Worm (Caenorhabditis elegans) whole organism, L1 larva: ENCODE measurements around the gene K07C5.9.

Experiments used
- C16A3.4 ChIP-seq: fragments of 150-350 bp; optimal IDR thresholded peaks from 2 replicates; lab custom pipeline; 2014; ENCODE audit warnings: missing biosample characterization, missing genetic modification characterization
- C34B4.2 ChIP-seq: sonication (generic microtip); optimal IDR thresholded peaks from 2 replicates; lab custom pipeline; 2017; ENCODE audit warnings: mild to moderate bottlenecking, missing genetic modification characterization, missing compliant biosample characterization
- F16B12.6 ChIP-seq: fragments of 150-350 bp; optimal IDR thresholded peaks from 2 replicates; lab custom pipeline; 2014; ENCODE audit warnings: missing biosample characterization, missing genetic modification characterization
- Y116A8C.19 ChIP-seq: sonication (generic microtip); optimal IDR thresholded peaks from 2 replicates; lab custom pipeline; 2016; ENCODE audit warnings: missing compliant biosample characterization, missing genetic modification characterization, borderline replicate concordance
- aha-1 ChIP-seq: fragments of 150-350 bp; optimal IDR thresholded peaks from 2 replicates; lab custom pipeline; 2014; ENCODE audit warnings: missing biosample characterization, missing genetic modification characterization
- alr-1 ChIP-seq: fragments of 200-800 bp; sonication (Bioruptor generic); optimal IDR thresholded peaks from 2 replicates; lab custom pipeline; 2018; ENCODE audit warnings: borderline replicate concordance, mild to moderate bottlenecking, missing genetic modification characterization, missing compliant biosample characterization
- aly-2 ChIP-seq: fragments of 150-350 bp; optimal IDR thresholded peaks from 2 replicates; lab custom pipeline; 2014; ENCODE audit warnings: missing biosample characterization, missing genetic modification characterization
- ama-1 ChIP-seq: fragments of 150-350 bp; optimal IDR thresholded peaks from 2 replicates; lab custom pipeline; 2014
- blmp-1 ChIP-seq: fragments of 150-350 bp; optimal IDR thresholded peaks from 2 replicates; lab custom pipeline; 2014; ENCODE audit warnings: missing biosample characterization, missing genetic modification characterization
- ceh-63 ChIP-seq: fragments of 200-800 bp; sonication (Bioruptor generic); optimal IDR thresholded peaks from 2 replicates; lab custom pipeline; 2018; ENCODE audit warnings: mild to moderate bottlenecking, missing genetic modification characterization, missing compliant biosample characterization
- ceh-88 ChIP-seq: fragments of 200-800 bp; sonication (Bioruptor generic); IDR thresholded peaks from 2 replicates; pipeline ENCODE4 v1.3.6; 2022; ENCODE audit warnings: missing genetic modification characterization, missing compliant biosample characterization
- ceh-90 ChIP-seq: sonication (generic microtip); optimal IDR thresholded peaks from 2 replicates; lab custom pipeline; 2016; ENCODE audit warnings: missing genetic modification characterization, missing compliant biosample characterization
- ces-1 ChIP-seq: fragments of 150-350 bp; optimal IDR thresholded peaks from 2 replicates; lab custom pipeline; 2014; ENCODE audit warnings: missing biosample characterization, missing genetic modification reagents, missing genetic modification characterization
- dsc-1 ChIP-seq: sonication (generic microtip); optimal IDR thresholded peaks from 2 replicates; lab custom pipeline; 2016; ENCODE audit warnings: mild to moderate bottlenecking, missing genetic modification characterization, missing compliant biosample characterization
- efl-1 ChIP-seq, 4 experiments: fragments of 150-350 bp; optimal IDR thresholded peaks in 3 of 4; peaks in 1 of 4; 1 replicate in 1 of 4; 2 replicates in 3 of 4; lab custom pipeline; 2014; ENCODE audit warnings: missing biosample characterization in 2 of 4, missing genetic modification characterization in 2 of 4, missing genetic modification reagents in 2 of 4
- egl-13 ChIP-seq: sonication (generic microtip); optimal IDR thresholded peaks from 2 replicates; lab custom pipeline; 2016; ENCODE audit warnings: missing genotype, missing genetic modification reagents, missing genetic modification characterization, missing compliant biosample characterization
- elt-2 ChIP-seq: sonication (generic microtip); optimal IDR thresholded peaks from 2 replicates; lab custom pipeline; 2016; ENCODE audit warnings: missing genetic modification characterization, mild to moderate bottlenecking, inconsistent platforms, missing compliant biosample characterization, missing genetic modification reagents
- elt-3 ChIP-seq, 6 experiments: fragments of 150-350 bp in 1 of 6; sonication (generic microtip); optimal IDR thresholded peaks; 2 replicates each; lab custom pipeline; 2017 to 2018; ENCODE audit warnings: missing biosample characterization in 6 of 6, missing genetic modification characterization in 6 of 6, inconsistent platforms in 1 of 6
- ets-5 ChIP-seq: fragments of 200-800 bp; sonication (Bioruptor generic); IDR thresholded peaks from 2 replicates; pipeline ENCODE4 v1.3.6; 2022; ENCODE audit warnings: missing genetic modification characterization, missing compliant biosample characterization
- fkh-10 ChIP-seq: sonication (generic microtip); optimal IDR thresholded peaks from 2 replicates; lab custom pipeline; 2017; ENCODE audit warnings: missing biosample characterization, missing genetic modification reagents, missing genetic modification characterization
- fkh-8 ChIP-seq: sonication (generic microtip); optimal IDR thresholded peaks from 2 replicates; lab custom pipeline; 2016; ENCODE audit warnings: mild to moderate bottlenecking, missing genetic modification characterization, missing compliant biosample characterization
- hlh-17 ChIP-seq: fragments of 200-800 bp; sonication (Bioruptor generic); optimal IDR thresholded peaks from 2 replicates; lab custom pipeline; 2018; ENCODE audit warnings: missing genetic modification characterization, mild to moderate bottlenecking, missing compliant biosample characterization, moderate library complexity, borderline replicate concordance
- hpl-2 ChIP-seq: fragments of 150-350 bp; optimal IDR thresholded peaks from 2 replicates; lab custom pipeline; 2014; ENCODE audit warnings: missing biosample characterization, missing genetic modification reagents, missing genetic modification characterization
- irx-1 ChIP-seq: sonication (generic microtip); optimal IDR thresholded peaks from 2 replicates; lab custom pipeline; 2016; ENCODE audit warnings: missing genetic modification characterization, missing compliant biosample characterization
- isw-1 ChIP-seq: fragments of 200-800 bp; sonication (Bioruptor generic); IDR thresholded peaks from 2 replicates; pipeline ENCODE4 v1.3.6; 2022; ENCODE audit warnings: missing genetic modification characterization, missing compliant biosample characterization
- jun-1 ChIP-seq: fragments of 150-350 bp; optimal IDR thresholded peaks from 2 replicates; lab custom pipeline; 2014; ENCODE audit warnings: missing biosample characterization, missing genetic modification reagents, missing genetic modification characterization
- lin-13 ChIP-seq: fragments of 150-350 bp; optimal IDR thresholded peaks from 2 replicates; lab custom pipeline; 2014; ENCODE audit warnings: missing biosample characterization, missing genetic modification reagents, missing genetic modification characterization
- lin-14 ChIP-seq: fragments of 200-800 bp; sonication (Bioruptor generic); optimal IDR thresholded peaks from 2 replicates; lab custom pipeline; 2018; ENCODE audit warnings: mild to moderate bottlenecking, missing genetic modification characterization, moderate library complexity, missing compliant biosample characterization
- lin-35 ChIP-seq, 2 experiments: fragments of 150-350 bp; optimal IDR thresholded peaks; 2 replicates each; lab custom pipeline; 2014; ENCODE audit warnings: missing biosample characterization in 2 of 2, missing genetic modification characterization in 2 of 2, missing genetic modification reagents in 2 of 2
- lin-39 ChIP-seq: fragments of 150-350 bp; optimal IDR thresholded peaks from 2 replicates; lab custom pipeline; 2014; ENCODE audit warnings: missing biosample characterization, missing genetic modification reagents, missing genetic modification characterization
- lir-3 ChIP-seq: sonication (generic microtip); optimal IDR thresholded peaks from 2 replicates; lab custom pipeline; 2016; ENCODE audit warnings: mild to moderate bottlenecking, missing genetic modification characterization, moderate library complexity, missing compliant biosample characterization; ENCODE audit not compliant: poor library complexity
- mab-9 ChIP-seq: fragments of 200-800 bp; sonication (Bioruptor generic); IDR thresholded peaks from 2 replicates; pipeline ENCODE4 v1.3.6; 2022; ENCODE audit warnings: missing genetic modification reagents, missing genetic modification characterization, missing compliant biosample characterization
- mdl-1 ChIP-seq, 2 experiments: fragments of 150-350 bp; optimal IDR thresholded peaks; 2 replicates each; lab custom pipeline; 2014 to 2017; ENCODE audit warnings: missing biosample characterization in 2 of 2, missing genetic modification characterization in 2 of 2, inconsistent platforms in 1 of 2
- mef-2 ChIP-seq: fragments of 150-350 bp; optimal IDR thresholded peaks from 2 replicates; lab custom pipeline; 2014; ENCODE audit warnings: missing biosample characterization, missing genetic modification characterization
- nhr-19 ChIP-seq: fragments of 200-800 bp; sonication (Bioruptor generic); conservative IDR thresholded peaks from 2 replicates; pipeline ENCODE4 v1.3.6; 2022; ENCODE audit warnings: missing genetic modification characterization, missing compliant biosample characterization
- nhr-20 ChIP-seq: sonication (generic microtip); optimal IDR thresholded peaks from 2 replicates; lab custom pipeline; 2016; ENCODE audit warnings: mild to moderate bottlenecking, missing genetic modification characterization, missing compliant biosample characterization
- nhr-237 ChIP-seq: fragments of 150-350 bp; optimal IDR thresholded peaks from 2 replicates; lab custom pipeline; 2014; ENCODE audit warnings: missing biosample characterization, missing genetic modification characterization
- nhr-28 ChIP-seq: fragments of 150-350 bp; optimal IDR thresholded peaks from 2 replicates; lab custom pipeline; 2014; ENCODE audit warnings: missing biosample characterization, missing genetic modification characterization
- nhr-71 ChIP-seq: sonication (generic microtip); optimal IDR thresholded peaks from 2 replicates; lab custom pipeline; 2016; ENCODE audit warnings: mild to moderate bottlenecking, missing genetic modification characterization, moderate library complexity, missing compliant biosample characterization
- nhr-77 ChIP-seq: fragments of 150-350 bp; optimal IDR thresholded peaks from 2 replicates; lab custom pipeline; 2014; ENCODE audit warnings: missing biosample characterization, missing genetic modification characterization
- nhr-85 ChIP-seq: sonication (generic microtip); peaks from one replicate; lab custom pipeline; 2016; ENCODE audit warnings: missing genetic modification characterization, inconsistent platforms, missing compliant biosample characterization
- rnt-1 ChIP-seq: sonication (generic microtip); optimal IDR thresholded peaks from 2 replicates; lab custom pipeline; 2016; ENCODE audit warnings: mild to moderate bottlenecking, missing genetic modification characterization, moderate library complexity, missing compliant biosample characterization
- sox-4 ChIP-seq: sonication (generic microtip); optimal IDR thresholded peaks from 2 replicates; lab custom pipeline; 2016; ENCODE audit warnings: missing genetic modification characterization, missing compliant biosample characterization
- tbx-2 ChIP-seq: sonication (generic microtip); optimal IDR thresholded peaks from 2 replicates; lab custom pipeline; 2016; ENCODE audit warnings: missing genetic modification characterization, missing compliant biosample characterization
- unc-130 ChIP-seq: fragments of 150-350 bp; optimal IDR thresholded peaks from 2 replicates; lab custom pipeline; 2017; ENCODE audit warnings: missing biosample characterization, missing genetic modification characterization, inconsistent platforms
- unc-30 ChIP-seq: sonication (generic microtip); optimal IDR thresholded peaks from 2 replicates; lab custom pipeline; 2017; ENCODE audit warnings: missing biosample characterization, missing genetic modification characterization
- unc-62 ChIP-seq: fragments of 150-350 bp; optimal IDR thresholded peaks from 2 replicates; lab custom pipeline; 2014; ENCODE audit warnings: missing biosample characterization, missing genetic modification reagents, missing genetic modification characterization
- vab-15 ChIP-seq: sonication (generic microtip); optimal IDR thresholded peaks from 2 replicates; lab custom pipeline; 2017; ENCODE audit warnings: missing genotype, mild to moderate bottlenecking, missing genetic modification characterization, missing compliant biosample characterization
- zag-1 ChIP-seq: fragments of 150-350 bp; optimal IDR thresholded peaks from 2 replicates; lab custom pipeline; 2014; ENCODE audit warnings: missing biosample characterization, missing genetic modification characterization
- zip-4 ChIP-seq: fragments of 200-800 bp; sonication (Bioruptor generic); optimal IDR thresholded peaks from 2 replicates; lab custom pipeline; 2018; ENCODE audit warnings: mild to moderate bottlenecking, missing genetic modification characterization, moderate library complexity, missing compliant biosample characterization

The K07C5.9 gene

ce11 chrV:10339200-10339599 is 10.8 kb downstream of the K07C5.9 start, which contains the start of gene K07C5.2:
K07C5.2 (plus strand) TSS chrV:10339500.
- TF ChIP-seq aha-1 (no peak), elt-3 (tag; optimal IDR thresholded peaks at IDR 0.05; lab: Kevin White, UChicago) (no peak), ets-5 (GFP tag; lab: Robert Waterston, UW) (no peak), ceh-63 (GFP tag; lab: Kevin White, UChicago) (no peak), nhr-19 (GFP tag; lab: Robert Waterston, UW) (no peak), alr-1 (no peak), ces-1 (GFP tag; lab: Kevin White, UChicago) (no peak), lin-39 (tag; lab: Kevin White, UChicago) (no peak), hpl-2 (GFP tag; lab: Kevin White, UChicago) (no peak), fkh-10 (GFP tag; lab: Kevin White, UChicago) (no peak)
- TF ChIP-seq, all 84 proteins: peak for 0

ce11 chrV:10338305-10338992 is 11.5 kb downstream of the K07C5.9 start, which contains the start of gene arx-2:
arx-2 (minus strand) TSS chrV:10338355.
- TF ChIP-seq lin-14 (peak; percentile 53), egl-13 (no peak), mdl-1 (tag; optimal IDR thresholded peaks at IDR 0.05; lab: Kevin White, UChicago) (no peak), sox-4 (no peak), unc-130 (peak; percentile 59), ceh-88 (no peak), mab-9 (GFP tag; lab: Robert Waterston, UW) (no peak), lin-35 (GFP tag; optimal IDR thresholded peaks at IDR 0.05; lab: Kevin White, UChicago) (peak; percentile 32 to 39), fkh-8 (tag; lab: Kevin White, UChicago) (no peak), nhr-19 (GFP tag; lab: Robert Waterston, UW) (no peak), ces-1 (GFP tag; lab: Kevin White, UChicago) (no peak), irx-1 (tag; lab: Kevin White, UChicago) (no peak), lir-3 (tag; lab: Kevin White, UChicago) (no peak), aly-2 (tag; lab: Kevin White, UChicago) (no peak), elt-2 (no peak), rnt-1 (tag; lab: Kevin White, UChicago) (peak; percentile 16), nhr-71 (tag; lab: Kevin White, UChicago) (peak; percentile 31), nhr-85 (tag; lab: Kevin White, UChicago) (peak; percentile 16), unc-30 (tag; lab: Kevin White, UChicago) (no peak), tbx-2 (tag; lab: Kevin White, UChicago) (no peak), zip-4 (no peak), vab-15 (tag; lab: Kevin White, UChicago) (no peak), C34B4.2 (no peak), zag-1 (tag; lab: Kevin White, UChicago) (no peak), F16B12.6 (tag; lab: Kevin White, UChicago) (no peak), unc-62 (no peak), hlh-17 (GFP tag; lab: Kevin White, UChicago) (no peak), lin-13 (GFP tag; lab: Kevin White, UChicago) (peak; percentile 6), blmp-1 (tag; lab: Kevin White, UChicago) (peak; percentile 64), dsc-1 (tag; lab: Kevin White, UChicago) (no peak), fkh-10 (GFP tag; lab: Kevin White, UChicago) (no peak), ceh-90 (tag; lab: Kevin White, UChicago) (no peak), efl-1 (optimal IDR thresholded peaks at IDR 0.05; lab: Kevin White, UChicago) (peak; percentile 40 to 44), efl-1 (GFP tag; optimal IDR thresholded peaks at IDR 0.05 in 1 of 2; lab: Kevin White, UChicago) (peak; percentile 49 to 85), isw-1 (no peak), nhr-20 (tag; lab: Kevin White, UChicago) (peak; percentile 25), nhr-28 (tag; lab: Kevin White, UChicago) (no peak), elt-3 (tag; optimal IDR thresholded peaks at IDR 0.05; lab: Kevin White, UChicago) (peak in 1 of 6 experiments; percentile 26), nhr-77 (no peak), C16A3.4 (tag; lab: Kevin White, UChicago) (peak; percentile 68), nhr-237 (tag; lab: Kevin White, UChicago) (no peak), ama-1 (lab: Kevin White, UChicago) (no peak), jun-1 (tag; lab: Kevin White, UChicago) (no peak), Y116A8C.19 (no peak), mef-2 (tag; lab: Kevin White, UChicago) (no peak)
